Worm (Caenorhabditis elegans) whole organism, L2 larva: Measurements from ENCODE around the gene R13A5.15.
A peak's percentile ranks its signal among the peaks of the same experiment; 100 is the strongest.

ENCODE experiments used
- C34F6.9 ChIP-seq: fragments of 150-350 bp; optimal IDR thresholded peaks from 2 replicates; lab custom pipeline; 2014; ENCODE audit warnings: missing biosample characterization, missing genetic modification characterization
- F13H6.1 ChIP-seq: sonication (generic microtip); optimal IDR thresholded peaks from 2 replicates; lab custom pipeline; 2016; ENCODE audit warnings: missing genetic modification characterization, missing compliant biosample characterization
- R02D3.7 ChIP-seq: fragments of 150-350 bp; optimal IDR thresholded peaks from 2 replicates; lab custom pipeline; 2014; ENCODE audit warnings: missing biosample characterization, missing genetic modification characterization
- Y55F3AM.14 ChIP-seq: fragments of 200-800 bp; sonication (Bioruptor generic); optimal IDR thresholded peaks from 2 replicates; lab custom pipeline; 2018; ENCODE audit warnings: mild to moderate bottlenecking, missing genetic modification characterization, missing compliant biosample characterization
- alr-1 ChIP-seq: fragments of 150-350 bp; optimal IDR thresholded peaks from 2 replicates; lab custom pipeline; 2014; ENCODE audit warnings: missing biosample characterization, missing genetic modification characterization
- aly-2 ChIP-seq: fragments of 150-350 bp; optimal IDR thresholded peaks from 2 replicates; lab custom pipeline; 2014; ENCODE audit warnings: missing biosample characterization, missing genetic modification characterization
- ama-1 ChIP-seq: fragments of 150-350 bp; optimal IDR thresholded peaks from 2 replicates; lab custom pipeline; 2018; ENCODE audit warnings: inconsistent platforms
- ceh-16 ChIP-seq: fragments of 150-350 bp; optimal IDR thresholded peaks from 2 replicates; lab custom pipeline; 2014; ENCODE audit warnings: missing biosample characterization, missing genetic modification characterization
- ceh-82 ChIP-seq: fragments of 150-350 bp; optimal IDR thresholded peaks from 2 replicates; lab custom pipeline; 2014; ENCODE audit warnings: missing biosample characterization, missing genetic modification characterization
- dmd-4 ChIP-seq: sonication (generic microtip); optimal IDR thresholded peaks from 2 replicates; lab custom pipeline; 2017; ENCODE audit warnings: missing biosample characterization, missing genetic modification characterization
- egl-27 ChIP-seq: sonication (generic microtip); optimal IDR thresholded peaks from 3 replicates; lab custom pipeline; 2017; ENCODE audit warnings: missing biosample characterization, missing genetic modification reagents, missing genetic modification characterization
- elt-1 ChIP-seq: fragments of 150-350 bp; optimal IDR thresholded peaks from 2 replicates; lab custom pipeline; 2014; ENCODE audit warnings: missing biosample characterization, missing genetic modification characterization
- elt-3 ChIP-seq: sonication (generic microtip); optimal IDR thresholded peaks from 2 replicates; lab custom pipeline; 2017; ENCODE audit warnings: missing biosample characterization, missing genetic modification characterization
- fos-1 ChIP-seq: fragments of 150-350 bp; optimal IDR thresholded peaks from 2 replicates; lab custom pipeline; 2014; ENCODE audit warnings: missing biosample characterization, missing genetic modification characterization
- gmeb-1 ChIP-seq: fragments of 150-350 bp; optimal IDR thresholded peaks from 2 replicates; lab custom pipeline; 2014; ENCODE audit warnings: missing biosample characterization, missing genetic modification characterization
- lin-11 ChIP-seq: fragments of 150-350 bp; sonication (generic microtip); optimal IDR thresholded peaks from 2 replicates; lab custom pipeline; 2014; ENCODE audit warnings: missing biosample characterization, missing genetic modification characterization, inconsistent platforms, mixed read lengths
- lin-13 ChIP-seq: fragments of 150-350 bp; optimal IDR thresholded peaks from 2 replicates; lab custom pipeline; 2014; ENCODE audit warnings: missing biosample characterization, missing genetic modification reagents, missing genetic modification characterization
- lin-39 ChIP-seq: fragments of 150-350 bp; optimal IDR thresholded peaks from 2 replicates; lab custom pipeline; 2014; ENCODE audit warnings: missing biosample characterization, missing genetic modification reagents, missing genetic modification characterization
- lsy-2 ChIP-seq, 2 experiments: fragments of 150-350 bp in 1 of 2; sonication (generic microtip) in 1 of 2; optimal IDR thresholded peaks; 2 replicates each; lab custom pipeline; 2014 to 2017; ENCODE audit warnings: missing biosample characterization in 2 of 2, missing genetic modification characterization in 2 of 2
- mab-5 ChIP-seq: fragments of 150-350 bp; optimal IDR thresholded peaks from 2 replicates; lab custom pipeline; 2014; ENCODE audit warnings: missing biosample characterization, missing genetic modification characterization
- mbf-1 ChIP-seq: sonication (generic microtip); optimal IDR thresholded peaks from 2 replicates; lab custom pipeline; 2017; ENCODE audit warnings: missing biosample characterization, missing genetic modification characterization
- mdl-1 ChIP-seq, 2 experiments: fragments of 150-350 bp in 1 of 2; sonication (generic microtip) in 1 of 2; optimal IDR thresholded peaks; 2 replicates each; lab custom pipeline; 2017; ENCODE audit warnings: missing biosample characterization in 2 of 2, missing genetic modification characterization in 2 of 2
- nhr-10 ChIP-seq: sonication (generic microtip); optimal IDR thresholded peaks from 2 replicates; lab custom pipeline; 2017; ENCODE audit warnings: missing biosample characterization, missing genetic modification characterization
- nhr-12 ChIP-seq: fragments of 150-350 bp; optimal IDR thresholded peaks from 2 replicates; lab custom pipeline; 2014; ENCODE audit warnings: missing biosample characterization, missing genetic modification characterization
- nhr-129 ChIP-seq: fragments of 150-350 bp; optimal IDR thresholded peaks from 2 replicates; lab custom pipeline; 2014; ENCODE audit warnings: missing biosample characterization, missing genetic modification characterization
- nhr-21 ChIP-seq: fragments of 150-350 bp; optimal IDR thresholded peaks from 2 replicates; lab custom pipeline; 2014; ENCODE audit warnings: missing biosample characterization, missing genetic modification characterization
- nhr-23 ChIP-seq: fragments of 150-350 bp; optimal IDR thresholded peaks from 2 replicates; lab custom pipeline; 2014; ENCODE audit warnings: missing biosample characterization, missing genetic modification reagents, missing genetic modification characterization
- nhr-237 ChIP-seq: fragments of 150-350 bp; optimal IDR thresholded peaks from 2 replicates; lab custom pipeline; 2014; ENCODE audit warnings: missing biosample characterization, missing genetic modification characterization
- nhr-25 ChIP-seq: fragments of 150-350 bp; sonication (generic microtip); optimal IDR thresholded peaks from 3 replicates; lab custom pipeline; 2014; ENCODE audit warnings: missing biosample characterization, missing genetic modification characterization
- nhr-77 ChIP-seq: fragments of 150-350 bp; optimal IDR thresholded peaks from 2 replicates; lab custom pipeline; 2014; ENCODE audit warnings: missing biosample characterization, missing genetic modification characterization
- peb-1 ChIP-seq: fragments of 150-350 bp; optimal IDR thresholded peaks from 2 replicates; lab custom pipeline; 2014; ENCODE audit warnings: missing biosample characterization, missing genetic modification characterization
- sem-4 ChIP-seq: fragments of 150-350 bp; optimal IDR thresholded peaks from 2 replicates; lab custom pipeline; 2014; ENCODE audit warnings: missing biosample characterization, missing genetic modification reagents, missing genetic modification characterization
- skn-1 ChIP-seq: sonication (generic microtip); optimal IDR thresholded peaks from 2 replicates; lab custom pipeline; 2017; ENCODE audit warnings: missing biosample characterization, missing genetic modification characterization
- sma-3 ChIP-seq: sonication (generic microtip); optimal IDR thresholded peaks from 2 replicates; lab custom pipeline; 2016; ENCODE audit warnings: missing genetic modification reagents, missing genetic modification characterization, missing compliant biosample characterization
- sma-9 ChIP-seq, 2 experiments: fragments of 150-350 bp in 1 of 2; sonication (generic microtip) in 1 of 2; optimal IDR thresholded peaks; 2 replicates each; lab custom pipeline; 2014 to 2016; ENCODE audit warnings: missing genetic modification characterization in 2 of 2, mild to moderate bottlenecking in 1 of 2, missing biosample characterization in 1 of 2, missing compliant biosample characterization in 1 of 2, missing genetic modification reagents in 1 of 2, moderate library complexity in 1 of 2
- unc-39 ChIP-seq: fragments of 150-350 bp; optimal IDR thresholded peaks from 2 replicates; lab custom pipeline; 2014; ENCODE audit warnings: missing biosample characterization, missing genetic modification characterization
- unc-55 ChIP-seq: fragments of 150-350 bp; sonication (generic microtip); optimal IDR thresholded peaks from 3 replicates; lab custom pipeline; 2014; ENCODE audit warnings: missing biosample characterization, missing genetic modification reagents, missing genetic modification characterization
- unc-62 ChIP-seq: fragments of 150-350 bp; optimal IDR thresholded peaks from 2 replicates; lab custom pipeline; 2014; ENCODE audit warnings: missing biosample characterization, missing genetic modification reagents, missing genetic modification characterization
- zag-1 ChIP-seq: fragments of 150-350 bp; optimal IDR thresholded peaks from 2 replicates; lab custom pipeline; 2014; ENCODE audit warnings: missing biosample characterization, missing genetic modification characterization
- ztf-1 ChIP-seq: fragments of 200-800 bp; sonication (Bioruptor generic); conservative IDR thresholded peaks from 2 replicates; pipeline ENCODE4 v1.3.6; 2022; ENCODE audit warnings: missing genetic modification characterization, missing compliant biosample characterization
- ztf-11 ChIP-seq: sonication (generic microtip); optimal IDR thresholded peaks from 2 replicates; lab custom pipeline; 2017; ENCODE audit warnings: missing biosample characterization, missing genetic modification characterization

The R13A5.15 gene

ce11 chrIII:7566098-7566497 lies 22.0 kb downstream of the R13A5.15 start, which contains the start of gene ttr-32:
ttr-32 (plus strand) TSS chrIII:7566411.
- peak; percentile 41 for TF ChIP-seq sma-3 (GFP tag; lab: Kevin White, UChicago)
- no peak for TF ChIP-seq aly-2 (tag; lab: Kevin White, UChicago)
- TF ChIP-seq unc-55: no peak
- no peak for TF ChIP-seq ztf-11
- TF ChIP-seq nhr-25 (tag; lab: Kevin White, UChicago): peak; percentile 56
- TF ChIP-seq C34F6.9: no peak

DNA sequence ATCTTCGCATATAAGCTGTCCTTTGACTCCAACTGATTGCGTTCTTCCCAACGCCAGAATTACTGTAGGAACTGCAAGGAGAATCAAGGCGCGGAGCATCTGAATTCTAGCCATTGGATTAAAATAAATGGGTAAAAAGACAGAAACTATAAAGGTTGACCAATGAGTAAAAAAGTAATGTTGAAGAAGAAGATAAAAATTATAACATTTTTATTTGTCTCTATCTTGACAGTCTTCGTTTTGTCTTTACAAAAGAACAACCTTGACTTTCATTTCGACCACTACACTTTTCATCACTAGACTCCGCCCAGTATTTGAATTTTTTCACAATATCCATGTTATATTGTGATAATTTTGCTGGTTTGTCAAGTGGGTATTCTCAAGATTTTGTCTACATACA lies 22.9 kb downstream of the R13A5.15 start, which contains the start of gene ttr-8:
Gene ttr-8 (minus strand): TSS at position 101 of the 400 bp plus-strand sequence.
- TF ChIP-seq R02D3.7 (tag; lab: Kevin White, UChicago) (no peak), unc-39 (no peak), lin-39 (no peak), alr-1 (tag; lab: Kevin White, UChicago) (no peak), ama-1 (lab: Kevin White, UChicago) (no peak), nhr-10 (tag; lab: Kevin White, UChicago) (no peak), ceh-82 (no peak), nhr-77 (tag; lab: Kevin White, UChicago) (no peak), dmd-4 (no peak), nhr-129 (tag; lab: Kevin White, UChicago) (no peak), F13H6.1 (tag; lab: Kevin White, UChicago) (no peak)

- TF ChIP-seq ceh-16 (no peak), ztf-1 (GFP tag; lab: Robert Waterston, UW) (no peak), peb-1 (tag; lab: Kevin White, UChicago) (no peak), alr-1 (tag; lab: Kevin White, UChicago) (no peak), dmd-4 (no peak), sma-9 (GFP tag; optimal IDR thresholded peaks at IDR 0.05; lab: Kevin White, UChicago) (no peak), sma-9 (tag; optimal IDR thresholded peaks at IDR 0.05; lab: Kevin White, UChicago) (no peak), fos-1 (tag; lab: Kevin White, UChicago) (no peak), skn-1 (tag; lab: Kevin White, UChicago) (no peak), Y55F3AM.14 (GFP tag; lab: Kevin White, UChicago) (no peak), ama-1 (lab: Kevin White, UChicago) (no peak), sem-4 (tag; lab: Kevin White, UChicago) (no peak), sma-3 (GFP tag; lab: Kevin White, UChicago) (no peak), C34F6.9 (no peak), lin-11 (tag; lab: Kevin White, UChicago) (no peak), elt-3 (tag; lab: Kevin White, UChicago) (no peak), lin-13 (no peak), nhr-21 (tag; lab: Kevin White, UChicago) (no peak), nhr-23 (tag; lab: Kevin White, UChicago) (no peak), nhr-25 (tag; lab: Kevin White, UChicago) (no peak), lsy-2 (tag; optimal IDR thresholded peaks at IDR 0.05; lab: Kevin White, UChicago) (no peak)
- TF ChIP-seq, all 48 proteins: peak for 0
Measured at ce11 chrIII:7561872-7562271, 26.2 kb downstream of the R13A5.15 start, which contains the start of gene lgc-12. lgc-12 (plus strand) TSS chrIII:7562172.

DNA sequence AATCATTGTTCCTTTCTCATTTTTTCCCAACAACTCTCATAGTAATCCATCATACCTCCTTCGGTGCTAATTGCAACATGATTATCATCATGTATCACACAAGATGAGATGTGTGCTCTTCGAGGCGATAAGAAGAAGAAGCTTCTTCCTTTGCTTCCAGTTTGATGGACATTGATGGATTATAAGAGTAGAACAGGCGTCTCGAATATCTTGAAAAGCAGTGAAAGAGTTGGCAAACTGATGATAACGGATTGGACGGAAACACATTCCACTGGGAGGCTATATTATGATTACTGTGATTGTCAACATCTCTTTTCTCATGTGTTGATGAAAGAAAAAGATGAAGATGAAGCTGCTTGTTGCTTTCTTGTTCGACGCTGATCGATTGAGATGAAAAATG lies 28.2 kb downstream of the R13A5.15 start:
- TF ChIP-seq zag-1 (tag; lab: Kevin White, UChicago): peak; percentile 18
- TF ChIP-seq gmeb-1: no peak
- peak; percentile 22 for TF ChIP-seq unc-55
- no peak for TF ChIP-seq skn-1 (tag; lab: Kevin White, UChicago)
- peak; percentile 64 for TF ChIP-seq nhr-129 (tag; lab: Kevin White, UChicago)
- peak; percentile 18 for TF ChIP-seq mab-5 (tag; lab: Kevin White, UChicago)
- TF ChIP-seq Y55F3AM.14 (GFP tag; lab: Kevin White, UChicago): no peak
- TF ChIP-seq nhr-77 (tag; lab: Kevin White, UChicago): no peak
- TF ChIP-seq elt-1: no peak
- peak; percentile 45 for TF ChIP-seq sma-9 (GFP tag; optimal IDR thresholded peaks at IDR 0.05; lab: Kevin White, UChicago)
- no peak for TF ChIP-seq sma-9 (tag; optimal IDR thresholded peaks at IDR 0.05; lab: Kevin White, UChicago)
- peak; percentile 68 for TF ChIP-seq F13H6.1 (tag; lab: Kevin White, UChicago)
- no peak for TF ChIP-seq elt-3 (tag; lab: Kevin White, UChicago)
- TF ChIP-seq nhr-10 (tag; lab: Kevin White, UChicago): no peak
- TF ChIP-seq mbf-1 (tag; lab: Kevin White, UChicago): no peak
- no peak for TF ChIP-seq aly-2 (tag; lab: Kevin White, UChicago)
- no peak for TF ChIP-seq sem-4 (tag; lab: Kevin White, UChicago)
- no peak for TF ChIP-seq fos-1 (tag; lab: Kevin White, UChicago)
- TF ChIP-seq nhr-12 (tag; lab: Kevin White, UChicago): no peak
- peak; percentile 78 for TF ChIP-seq unc-62 (GFP tag; lab: Kevin White, UChicago)
- TF ChIP-seq nhr-237 (tag; lab: Kevin White, UChicago): no peak
- peak; percentile 32 for TF ChIP-seq egl-27 (tag; lab: Kevin White, UChicago)
- TF ChIP-seq mdl-1 (tag; optimal IDR thresholded peaks at IDR 0.05; lab: Kevin White, UChicago): no peak
- TF ChIP-seq lin-39: peak; percentile 52
- TF ChIP-seq lsy-2 (tag; optimal IDR thresholded peaks at IDR 0.05; lab: Kevin White, UChicago): peak in 1 of 2 experiments; percentile 42
- peak; percentile 19 for TF ChIP-seq C34F6.9
- TF ChIP-seq unc-39: no peak
